Fruit fly (Drosophila melanogaster) whole organism, embryonic: ENCODE results near the gene CG3556.

Experiments
- Blimp-1 ChIP-seq: fragments of 200-800 bp; sonication (Bioruptor generic); optimal IDR thresholded peaks from 3 replicates; lab custom pipeline; 2018; ENCODE audit warnings: missing biosample characterization, missing genetic modification characterization, mild to moderate bottlenecking, moderate library complexity, missing genetic modification reagents
- CG10267 ChIP-seq: fragments of 200-800 bp; sonication (Bioruptor generic); optimal IDR thresholded peaks from 2 replicates; lab custom pipeline; 2018; ENCODE audit warnings: missing biosample characterization, mild to moderate bottlenecking, missing genetic modification characterization, moderate library complexity
- CG10274 ChIP-seq: fragments of 200-800 bp; sonication (Bioruptor generic); optimal IDR thresholded peaks from 3 replicates; lab custom pipeline; 2017; ENCODE audit warnings: missing biosample characterization, mild to moderate bottlenecking, missing genetic modification characterization
- CG10543 ChIP-seq: fragments of 200-800 bp; sonication (Bioruptor generic); optimal IDR thresholded peaks from 3 replicates; lab custom pipeline; 2017; ENCODE audit warnings: missing biosample characterization, mild to moderate bottlenecking, missing genetic modification characterization, moderate library complexity
- CG11093 ChIP-seq: fragments of 200-800 bp; sonication (Bioruptor generic); IDR thresholded peaks from 3 replicates; pipeline ENCODE4 v1.3.6; 2022; ENCODE audit warnings: missing biosample characterization, missing genetic modification characterization
- CG11695 ChIP-seq: fragments of 200-800 bp; sonication (Bioruptor generic); IDR thresholded peaks from 3 replicates; pipeline ENCODE4 v1.3.6; 2022; ENCODE audit warnings: missing biosample characterization, missing genetic modification characterization
- CG12942 ChIP-seq: fragments of 200-800 bp; sonication (Bioruptor generic); optimal IDR thresholded peaks from 3 replicates; lab custom pipeline; 2016; ENCODE audit warnings: missing biosample characterization, missing genetic modification characterization
- CG15073 ChIP-seq: fragments of 200-800 bp; sonication (Bioruptor generic); optimal IDR thresholded peaks from 2 replicates; lab custom pipeline; 2016; ENCODE audit warnings: missing biosample characterization, missing genetic modification characterization
- CG15479 ChIP-seq: fragments of 200-800 bp; sonication (Bioruptor generic); optimal IDR thresholded peaks from 3 replicates; lab custom pipeline; 2019; ENCODE audit warnings: missing biosample characterization, mild to moderate bottlenecking, missing genetic modification characterization, moderate library complexity
- CG15696 ChIP-seq: fragments of 200-800 bp; sonication (Bioruptor generic); optimal IDR thresholded peaks from 2 replicates; lab custom pipeline; 2019; ENCODE audit warnings: missing biosample characterization, mild to moderate bottlenecking, missing genetic modification characterization, moderate library complexity
- CG18599 ChIP-seq: fragments of 200-800 bp; sonication (Bioruptor generic); optimal IDR thresholded peaks from 3 replicates; lab custom pipeline; 2017; ENCODE audit warnings: missing biosample characterization, missing genetic modification characterization, mild to moderate bottlenecking, moderate library complexity, missing genetic modification reagents
- CG2202 ChIP-seq: fragments of 200-800 bp; sonication (Bioruptor generic); optimal IDR thresholded peaks from 2 replicates; lab custom pipeline; 2018; ENCODE audit warnings: missing biosample characterization, mild to moderate bottlenecking, missing genetic modification characterization
- CG31388 ChIP-seq: fragments of 200-800 bp; sonication (Bioruptor generic); optimal IDR thresholded peaks from 2 replicates; lab custom pipeline; 2016; ENCODE audit warnings: missing biosample characterization, missing genetic modification characterization
- CG3163 ChIP-seq: fragments of 200-800 bp; sonication (Bioruptor generic); optimal IDR thresholded peaks from 3 replicates; lab custom pipeline; 2016; ENCODE audit warnings: missing biosample characterization, missing genetic modification characterization
- CG32767 ChIP-seq: fragments of 200-800 bp; sonication (Bioruptor generic); IDR thresholded peaks from 2 replicates; pipeline ENCODE4 v1.3.6; 2022; ENCODE audit warnings: missing biosample characterization, missing genetic modification characterization
- CG4707 ChIP-seq: fragments of 200-800 bp; sonication (Bioruptor generic); optimal IDR thresholded peaks from 2 replicates; lab custom pipeline; 2018; ENCODE audit warnings: missing biosample characterization, mild to moderate bottlenecking, missing genetic modification characterization, moderate library complexity
- CG4820 ChIP-seq: fragments of 200-800 bp; sonication (Bioruptor generic); optimal IDR thresholded peaks from 3 replicates; lab custom pipeline; 2016; ENCODE audit warnings: missing biosample characterization, missing genetic modification characterization
- CG5953 ChIP-seq: fragments of 200-800 bp; sonication (Bioruptor generic); IDR thresholded peaks from 2 replicates; pipeline ENCODE4 v1.3.6; 2022; ENCODE audit warnings: missing biosample characterization, missing genetic modification characterization
- CG6654 ChIP-seq: fragments of 200-800 bp; sonication (Bioruptor generic); optimal IDR thresholded peaks from 2 replicates; lab custom pipeline; 2017; ENCODE audit warnings: missing biosample characterization, mild to moderate bottlenecking, missing genetic modification characterization
- CG7987 ChIP-seq: fragments of 200-800 bp; sonication (Bioruptor generic); optimal IDR thresholded peaks from 2 replicates; lab custom pipeline; 2018; ENCODE audit warnings: missing biosample characterization, mild to moderate bottlenecking, missing genetic modification characterization, moderate library complexity
- CG9437 ChIP-seq: fragments of 200-800 bp; sonication (Bioruptor generic); optimal IDR thresholded peaks from 2 replicates; lab custom pipeline; 2018; ENCODE audit warnings: missing biosample characterization, mild to moderate bottlenecking, missing genetic modification characterization
- CG9609 ChIP-seq: fragments of 200-800 bp; sonication (Bioruptor generic); optimal IDR thresholded peaks from 3 replicates; lab custom pipeline; 2016; ENCODE audit warnings: missing biosample characterization, missing genetic modification characterization
- CG9727 ChIP-seq: fragments of 200-800 bp; sonication (Bioruptor generic); optimal IDR thresholded peaks from 3 replicates; lab custom pipeline; 2017; ENCODE audit warnings: missing biosample characterization, mild to moderate bottlenecking, missing genetic modification characterization
- Dref ChIP-seq: fragments of 200-800 bp; sonication (Bioruptor generic); IDR thresholded peaks from 2 replicates; pipeline ENCODE4 v1.3.6; 2022; ENCODE audit warnings: missing biosample characterization, missing genetic modification characterization
- ERR ChIP-seq: fragments of 200-800 bp; sonication (Bioruptor generic); optimal IDR thresholded peaks from 2 replicates; lab custom pipeline; 2016; ENCODE audit warnings: missing biosample characterization, missing genetic modification characterization
- Ets65A ChIP-seq: fragments of 200-800 bp; sonication (Bioruptor generic); peaks from one replicate; lab custom pipeline; 2016; ENCODE audit warnings: missing biosample characterization, missing genetic modification characterization
- GATAe ChIP-seq: fragments of 200-800 bp; sonication (Bioruptor generic); conservative IDR thresholded peaks from 2 replicates; pipeline ENCODE4 v1.3.6; 2022; ENCODE audit warnings: missing biosample characterization, missing genetic modification characterization
- Hey ChIP-seq: fragments of 200-800 bp; sonication (Bioruptor generic); optimal IDR thresholded peaks from 3 replicates; lab custom pipeline; 2018; ENCODE audit warnings: missing biosample characterization, mild to moderate bottlenecking, missing genetic modification characterization
- Hr3 ChIP-seq: fragments of 200-800 bp; sonication (Bioruptor generic); optimal IDR thresholded peaks from 3 replicates; lab custom pipeline; 2016; ENCODE audit warnings: missing biosample characterization, missing genetic modification characterization
- Nf-YC ChIP-seq: fragments of 200-800 bp; optimal IDR thresholded peaks from 3 replicates; lab custom pipeline; 2019; ENCODE audit warnings: missing biosample characterization, mild to moderate bottlenecking, missing genetic modification characterization, moderate library complexity
- Trl ChIP-seq, 3 experiments: fragments of >200 bp in 2 of 3; fragments of 200-800 bp in 1 of 3; sonication (Bioruptor generic) in 1 of 3; optimal IDR thresholded peaks; 2 replicates in 1 of 3; 3 replicates in 2 of 3; lab custom pipeline; 2016 to 2017; ENCODE audit warnings: missing biosample characterization in 1 of 3, missing genetic modification characterization in 1 of 3
- ac ChIP-seq: fragments of 200-800 bp; sonication (Bioruptor generic); optimal IDR thresholded peaks from 3 replicates; lab custom pipeline; 2017; ENCODE audit warnings: missing biosample characterization, mild to moderate bottlenecking, missing genetic modification characterization
- ase ChIP-seq: fragments of 200-800 bp; sonication (Bioruptor generic); IDR thresholded peaks from 3 replicates; pipeline ENCODE4 v1.3.6; 2022; ENCODE audit warnings: missing biosample characterization, missing genetic modification characterization
- chn ChIP-seq: fragments of 200-800 bp; sonication (Bioruptor generic); optimal IDR thresholded peaks from 2 replicates; lab custom pipeline; 2016; ENCODE audit warnings: missing biosample characterization, missing genetic modification characterization
- crc ChIP-seq: fragments of 200-800 bp; sonication (Bioruptor generic); optimal IDR thresholded peaks from 2 replicates; lab custom pipeline; 2016; ENCODE audit warnings: missing biosample characterization, missing genetic modification characterization
- dan ChIP-seq: fragments of 200-800 bp; sonication (Bioruptor generic); IDR thresholded peaks from 2 replicates; pipeline ENCODE4 v1.3.6; 2022; ENCODE audit warnings: missing biosample characterization, missing genetic modification characterization
- dati ChIP-seq: fragments of 200-800 bp; sonication (Bioruptor generic); IDR thresholded peaks from 2 replicates; pipeline ENCODE4 v1.3.6; 2022; ENCODE audit warnings: missing biosample characterization, missing genetic modification characterization
- dmrt11E ChIP-seq: fragments of 200-800 bp; sonication (Bioruptor generic); optimal IDR thresholded peaks from 3 replicates; lab custom pipeline; 2018; ENCODE audit warnings: missing biosample characterization, mild to moderate bottlenecking, missing genetic modification characterization, moderate library complexity
- fd96Cb ChIP-seq: fragments of 200-800 bp; sonication (Bioruptor generic); optimal IDR thresholded peaks from 2 replicates; lab custom pipeline; 2018; ENCODE audit warnings: missing biosample characterization, mild to moderate bottlenecking, missing genetic modification characterization, moderate library complexity
- gcm2 ChIP-seq: fragments of 200-800 bp; sonication (Bioruptor generic); optimal IDR thresholded peaks from 2 replicates; lab custom pipeline; 2016; ENCODE audit warnings: missing biosample characterization, missing genetic modification characterization
- h ChIP-seq: fragments of >200 bp; optimal IDR thresholded peaks from 2 replicates; lab custom pipeline; 2017
- ham ChIP-seq: fragments of 200-800 bp; sonication (Bioruptor generic); IDR thresholded peaks from 2 replicates; pipeline ENCODE4 v1.3.6; 2022; ENCODE audit warnings: missing biosample characterization, missing genetic modification characterization
- klu ChIP-seq: fragments of 200-800 bp; sonication (Bioruptor generic); IDR thresholded peaks from 2 replicates; pipeline ENCODE4 v1.3.6; 2022; ENCODE audit warnings: missing biosample characterization, missing genetic modification characterization
- lola ChIP-seq, 3 experiments: fragments of >200 bp in 2 of 3; fragments of 200-800 bp in 1 of 3; sonication (Bioruptor generic) in 1 of 3; optimal IDR thresholded peaks; 2 replicates each; lab custom pipeline; 2017 to 2019; ENCODE audit warnings: missing biosample characterization in 3 of 3, missing genetic modification characterization in 3 of 3, mild to moderate bottlenecking in 1 of 3, moderate library complexity in 1 of 3
- phol ChIP-seq: fragments of 200-800 bp; sonication (Bioruptor generic); optimal IDR thresholded peaks from 3 replicates; lab custom pipeline; 2018; ENCODE audit warnings: missing biosample characterization, mild to moderate bottlenecking, missing genetic modification characterization, moderate library complexity
- pnt ChIP-seq: fragments of 200-800 bp; sonication (Bioruptor generic); optimal IDR thresholded peaks from 3 replicates; lab custom pipeline; 2016; ENCODE audit warnings: missing biosample characterization, missing genetic modification characterization
- repo ChIP-seq: fragments of 200-800 bp; sonication (Bioruptor generic); optimal IDR thresholded peaks from 2 replicates; lab custom pipeline; 2016; ENCODE audit warnings: missing biosample characterization, missing genetic modification characterization
- scrt ChIP-seq: fragments of 200-800 bp; sonication (Bioruptor generic); optimal IDR thresholded peaks from 2 replicates; lab custom pipeline; 2018; ENCODE audit warnings: missing biosample characterization, mild to moderate bottlenecking, missing genetic modification characterization, moderate library complexity
- sna ChIP-seq: fragments of 200-800 bp; sonication (Bioruptor generic); IDR thresholded peaks from 2 replicates; pipeline ENCODE4 v1.3.6; 2022; ENCODE audit warnings: missing biosample characterization, missing genetic modification characterization; ENCODE audit not compliant: partially characterized antibody
- so ChIP-seq: fragments of 200-800 bp; sonication (Bioruptor generic); IDR thresholded peaks from 3 replicates; pipeline ENCODE4 v1.3.6; 2022; ENCODE audit warnings: missing biosample characterization, missing genetic modification characterization
- wek ChIP-seq: fragments of 200-800 bp; sonication (Bioruptor generic); optimal IDR thresholded peaks from 3 replicates; lab custom pipeline; 2018; ENCODE audit warnings: missing biosample characterization, mild to moderate bottlenecking, missing genetic modification characterization, moderate library complexity

Gene CG3556

dm6 chrX:4564962-4565361 is 34.9 kb downstream of the CG3556 start (continued):
- TF ChIP-seq CG15479 (GFP tag; lab: Kevin White, UChicago), result no peak
- peak in 1 of 3 experiments; percentile 33 for TF ChIP-seq lola (GFP tag; optimal IDR thresholded peaks at IDR 0.05; lab: Kevin White, UChicago)
- TF ChIP-seq Blimp-1, result no peak
- TF ChIP-seq CG9609 (GFP tag; lab: Kevin White, UChicago), result no peak
- no peak for TF ChIP-seq chn (GFP tag; lab: Kevin White, UChicago)
- no peak for TF ChIP-seq CG9437 (GFP tag; lab: Kevin White, UChicago)
- TF ChIP-seq CG9727 (GFP tag; lab: Kevin White, UChicago), result peak; percentile 49
- TF ChIP-seq CG31388, result no peak
- no peak for TF ChIP-seq klu (GFP tag; lab: Robert Waterston, UW)
- peak; percentile 58 for TF ChIP-seq dmrt11E
- TF ChIP-seq CG18599 (GFP tag; lab: Kevin White, UChicago), result no peak
- TF ChIP-seq Trl (optimal IDR thresholded peaks at IDR 0.05; lab: Kevin White, UChicago), result no peak
- no peak for TF ChIP-seq Trl (GFP tag; optimal IDR thresholded peaks at IDR 0.05; lab: Kevin White, UChicago)
- TF ChIP-seq ac (GFP tag; lab: Kevin White, UChicago), result peak; percentile 11
- peak; percentile 3 for TF ChIP-seq phol (tag; lab: Kevin White, UChicago)
- TF ChIP-seq sna (GFP tag; lab: Robert Waterston, UW), result no peak
- TF ChIP-seq CG12942 (GFP tag; lab: Kevin White, UChicago), result no peak
- no peak for TF ChIP-seq fd96Cb
- no peak for TF ChIP-seq wek (GFP tag; lab: Kevin White, UChicago)
- TF ChIP-seq CG10267 (tag; lab: Kevin White, UChicago), result peak; percentile 1
- TF ChIP-seq CG3163 (GFP tag; lab: Kevin White, UChicago), result no peak
- no peak for TF ChIP-seq CG2202 (tag; lab: Kevin White, UChicago)
- no peak for TF ChIP-seq CG15073 (GFP tag; lab: Kevin White, UChicago)
- TF ChIP-seq Hr3 (GFP tag; lab: Kevin White, UChicago), result no peak
- TF ChIP-seq CG7987 (GFP tag; lab: Kevin White, UChicago), result no peak
- TF ChIP-seq dan, result peak; percentile 16; the same call in 1 of the 2 replicates
- TF ChIP-seq repo, result no peak
- TF ChIP-seq CG11093 (GFP tag; lab: Robert Waterston, UW), result no peak
- peak; percentile 38 for TF ChIP-seq CG15696 (tag; lab: Kevin White, UChicago)
- no peak for TF ChIP-seq ERR (GFP tag; lab: Kevin White, UChicago)
- TF ChIP-seq scrt (GFP tag; lab: Kevin White, UChicago), result no peak
- TF ChIP-seq CG4820, result no peak
- TF ChIP-seq GATAe (GFP tag; lab: Robert Waterston, UW), result no peak
- TF ChIP-seq CG32767 (GFP tag; lab: Robert Waterston, UW), result no peak

- TF ChIP-seq CG10543 (no peak), so (no peak), gcm2 (GFP tag; lab: Kevin White, UChicago) (no peak), h (lab: Kevin White, UChicago) (no peak), ase (GFP tag; lab: Robert Waterston, UW) (no peak), Hey (tag; lab: Kevin White, UChicago) (no peak), CG5953 (no peak), dati (GFP tag; lab: Robert Waterston, UW) (no peak), CG4707 (GFP tag; lab: Kevin White, UChicago) (no peak), Ets65A (no peak), CG10274 (no peak), CG6654 (no peak), ham (no peak), crc (GFP tag; lab: Kevin White, UChicago) (no peak), pnt (GFP tag; lab: Kevin White, UChicago) (no peak), Dref (no peak), CG11695 (GFP tag; lab: Robert Waterston, UW) (no peak), Nf-YC (tag; lab: Kevin White, UChicago) (no peak)
Measured at dm6 chrX:4571829-4572228, 41.8 kb downstream of the CG3556 start, which contains the start of gene CG12684. Gene CG12684 (minus strand): TSS chrX:4571929.
